Worm (Caenorhabditis elegans): ENCODE measurements around the gene C10A4.7.

DNA sequence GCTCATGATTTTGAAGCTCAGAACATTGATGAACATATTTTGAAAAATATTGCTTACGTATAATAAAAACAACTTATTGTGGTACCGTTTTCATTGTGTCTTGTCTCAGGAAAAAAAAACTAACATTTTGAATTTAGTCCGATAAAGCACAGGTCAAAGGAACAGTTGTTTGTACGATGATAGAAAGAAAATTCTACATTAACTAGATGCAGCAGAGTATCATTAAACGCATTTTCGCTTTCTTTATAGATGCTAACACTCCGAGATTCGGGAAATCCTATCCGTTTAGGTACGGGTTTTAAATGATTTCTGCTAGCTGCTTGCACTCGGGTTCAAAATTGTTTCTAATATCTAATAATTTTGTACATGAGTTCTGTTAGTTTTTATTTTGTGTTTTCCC, 6.3 kb downstream of the C10A4.7 start:
- TF ChIP-seq unc-62 (GFP tag; optimal IDR thresholded peaks at IDR 0.05) (no peak), unc-39 (tag; optimal IDR thresholded peaks at IDR 0.05) (no peak), lin-13 (tag; optimal IDR thresholded peaks at IDR 0.05) (no peak), pha-4 (tag; optimal IDR thresholded peaks at IDR 0.05) (no peak)

All from whole organism, mixed stage, embryonic.